Fruit fly (Drosophila melanogaster): ENCODE measurements around the gene Rbp6.

Gene Rbp6

DNA sequence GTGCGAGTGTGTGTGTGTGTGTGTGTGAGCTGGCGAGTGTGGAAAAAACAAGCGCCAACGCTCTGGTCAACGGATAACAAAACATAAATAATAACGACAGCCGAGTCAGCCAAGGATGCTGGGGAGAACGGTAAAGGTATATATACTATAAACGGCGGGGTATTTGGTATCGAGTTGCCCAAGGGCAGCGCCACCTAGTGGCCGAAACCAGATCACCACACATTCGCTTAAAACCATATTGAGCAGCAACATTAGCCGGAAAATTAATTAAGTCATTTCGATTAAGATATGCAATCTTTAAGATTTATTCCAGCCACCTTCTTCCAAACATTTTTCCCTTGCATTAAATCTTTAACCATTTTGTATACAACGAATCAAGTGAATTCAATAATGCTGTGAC lies 84.5 kb downstream of the Rbp6 start:
- TF ChIP-seq CG8478 (optimal IDR thresholded peaks at IDR 0.05) (no peak), CTCF (optimal IDR thresholded peaks at IDR 0.05) (peak; percentile 61 to 68)

DNA sequence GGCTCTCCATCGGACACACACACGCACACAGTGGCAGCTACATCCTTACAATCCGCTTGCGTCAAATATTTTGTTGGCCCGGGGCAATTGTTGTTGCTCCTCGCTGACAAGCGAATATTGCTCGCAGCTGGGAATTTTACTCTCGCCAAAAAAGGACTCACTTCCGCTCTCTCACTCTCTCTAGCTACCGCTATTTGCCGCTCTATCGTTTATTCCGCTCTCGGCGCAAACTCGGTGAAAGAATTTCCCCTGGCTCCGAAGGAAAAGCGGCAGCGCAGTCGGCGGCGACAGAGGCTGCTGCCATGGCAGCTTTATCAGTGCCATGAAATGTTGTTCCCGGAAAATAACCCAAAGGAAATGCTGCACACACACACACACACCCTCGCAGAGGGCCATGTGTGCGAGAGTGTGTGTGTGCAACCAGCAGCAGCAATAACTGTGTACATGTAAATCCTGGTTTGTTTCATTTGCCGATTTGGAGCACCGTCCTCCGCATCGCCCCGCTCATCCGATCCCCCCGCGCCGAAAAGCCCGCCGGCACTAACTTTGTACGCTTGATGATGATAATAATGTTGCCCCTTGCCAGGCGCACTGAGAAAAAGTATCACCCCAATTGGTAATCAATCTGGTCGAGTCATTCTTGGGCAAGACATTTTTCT lies 88.0 kb downstream of the Rbp6 start:
- TF ChIP-seq CG8478 (optimal IDR thresholded peaks at IDR 0.05) (no peak), CTCF (optimal IDR thresholded peaks at IDR 0.05) (no peak)

DNA sequence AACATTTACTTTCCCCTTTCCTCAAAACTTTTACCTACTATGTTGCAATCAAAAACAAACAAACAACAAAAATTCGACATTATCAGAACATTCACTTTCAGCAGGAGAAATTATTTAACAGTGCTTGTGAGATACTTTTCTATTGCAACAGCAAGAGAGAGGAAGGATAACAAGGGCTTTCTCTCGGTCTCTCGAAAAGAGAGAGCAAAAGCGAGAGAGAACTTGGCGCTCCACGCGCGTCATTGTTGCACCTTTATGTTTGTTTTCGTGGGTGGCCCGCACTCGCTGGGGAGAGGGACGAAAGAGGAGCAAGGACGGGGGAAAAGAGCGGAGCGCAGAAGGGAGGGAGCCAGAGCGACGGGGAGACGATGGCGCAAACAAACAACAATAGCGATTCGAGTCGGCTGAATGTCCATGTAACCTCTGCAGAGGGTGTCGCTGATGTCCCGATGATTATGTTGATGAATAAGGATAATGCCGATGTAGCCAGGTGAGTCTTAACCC lies 89.3 kb downstream of the Rbp6 start:
- TF ChIP-seq CG8478 (optimal IDR thresholded peaks at IDR 0.05) (no peak), CTCF (optimal IDR thresholded peaks at IDR 0.05) (no peak)

DNA sequence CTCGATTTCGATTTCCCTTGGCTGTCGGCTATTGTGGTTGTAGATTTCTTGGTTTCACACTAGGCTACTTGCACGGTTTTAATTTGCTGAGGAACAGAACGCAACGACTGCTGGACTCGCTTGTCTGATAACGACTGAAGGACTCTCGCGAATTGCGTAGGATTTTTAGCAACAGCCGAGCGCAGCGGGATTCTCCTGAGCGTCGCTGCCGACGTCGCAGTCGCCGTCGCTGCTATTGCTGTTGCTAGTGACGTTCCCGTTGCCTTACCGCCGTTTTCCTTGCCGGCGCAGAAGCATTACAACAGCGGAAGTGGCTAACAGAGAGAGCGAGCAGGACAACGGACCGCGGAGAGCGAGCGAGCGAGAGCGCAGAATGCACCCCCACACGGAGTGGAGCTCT lies 90.2 kb downstream of the Rbp6 start:
- TF ChIP-seq CG8478 (optimal IDR thresholded peaks at IDR 0.05) (no peak), CTCF (optimal IDR thresholded peaks at IDR 0.05) (no peak)

DNA sequence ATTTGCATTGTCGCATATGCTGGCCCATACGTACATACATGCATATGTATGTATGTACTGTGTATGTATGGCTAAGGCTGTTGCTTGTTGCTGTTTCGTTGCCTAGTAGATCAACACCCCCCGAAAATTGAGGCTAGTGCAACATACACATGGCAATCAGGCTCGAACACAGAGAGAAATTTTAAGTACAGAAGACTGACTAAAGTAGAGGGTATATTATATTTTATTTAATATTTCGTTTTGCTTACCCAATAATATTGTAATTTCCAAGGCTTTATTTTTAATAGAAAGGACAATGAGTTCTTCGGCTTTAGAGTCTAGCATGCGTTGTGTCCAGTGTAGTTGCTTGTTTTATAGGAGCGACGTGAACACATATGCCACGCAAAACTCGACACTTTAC lies 117.5 kb downstream of the Rbp6 start:
- TF ChIP-seq CTCF (optimal IDR thresholded peaks at IDR 0.05): no peak
- TF ChIP-seq CG8478 (optimal IDR thresholded peaks at IDR 0.05): no peak

DNA sequence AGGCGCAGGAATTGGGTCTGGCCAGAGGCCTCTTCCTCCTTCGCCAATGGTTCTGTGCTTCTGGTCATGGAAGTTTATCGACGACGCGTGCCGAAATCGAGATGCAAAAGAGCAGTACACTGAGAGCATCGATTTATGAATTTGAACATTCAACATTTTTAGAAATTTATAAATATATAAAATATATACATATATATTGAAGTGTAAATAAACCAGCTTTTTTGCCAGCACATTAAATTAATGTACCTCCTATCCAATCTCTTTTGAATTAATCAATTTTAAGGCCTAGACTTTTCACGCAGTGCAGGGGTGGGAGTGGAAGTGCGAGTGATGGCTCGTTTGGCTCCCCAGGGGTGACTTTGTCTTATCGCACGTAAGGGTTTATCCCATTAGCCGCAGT lies 124.8 kb downstream of the Rbp6 start:
- TF ChIP-seq CG8478 (optimal IDR thresholded peaks at IDR 0.05): no peak
- TF ChIP-seq CTCF (optimal IDR thresholded peaks at IDR 0.05): no peak

DNA sequence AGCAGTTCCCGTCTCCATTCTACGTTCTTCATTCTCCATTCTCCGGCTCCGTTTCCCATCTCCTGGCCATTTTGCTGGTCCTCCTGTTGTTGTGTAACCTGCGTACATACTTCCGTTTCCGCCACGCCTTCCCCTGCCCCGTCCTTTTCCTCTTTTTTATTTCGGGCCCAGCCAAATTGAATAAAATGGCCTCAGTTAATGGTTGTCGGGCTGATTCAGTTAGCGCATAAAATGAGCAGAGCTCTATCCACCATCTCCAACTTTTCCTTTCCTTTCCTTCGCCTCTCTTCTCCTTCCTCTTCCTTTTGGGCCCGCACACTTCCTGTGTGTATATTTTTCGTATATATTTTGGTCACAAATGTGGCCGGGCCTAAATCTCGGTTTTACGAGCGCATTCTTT lies 131.5 kb downstream of the Rbp6 start:
- TF ChIP-seq CG8478 (optimal IDR thresholded peaks at IDR 0.05): no peak
- TF ChIP-seq CTCF (optimal IDR thresholded peaks at IDR 0.05): no peak

DNA sequence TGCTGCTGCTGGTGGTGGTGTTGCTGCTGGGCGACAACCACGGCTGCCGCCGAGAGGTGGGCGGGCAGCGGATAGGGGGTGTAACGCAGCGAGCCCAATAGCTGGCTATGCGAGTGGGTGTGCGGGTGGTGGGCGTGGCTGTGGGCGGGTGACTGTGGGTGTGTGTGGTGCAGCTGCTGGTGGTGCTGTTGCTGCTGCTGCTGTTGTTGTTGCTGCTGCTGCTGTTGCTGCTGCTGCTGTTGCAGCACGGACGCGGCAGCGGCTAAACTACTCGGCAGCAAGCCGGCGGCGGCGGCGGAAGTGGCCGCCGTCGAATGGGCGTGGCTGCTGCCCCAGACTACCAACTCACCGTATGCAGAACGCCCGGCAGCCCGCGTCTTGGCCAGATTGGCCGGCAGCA lies 160.7 kb downstream of the Rbp6 start:
- no peak for TF ChIP-seq CG8478 (optimal IDR thresholded peaks at IDR 0.05)
- no peak for TF ChIP-seq CTCF (optimal IDR thresholded peaks at IDR 0.05)

DNA sequence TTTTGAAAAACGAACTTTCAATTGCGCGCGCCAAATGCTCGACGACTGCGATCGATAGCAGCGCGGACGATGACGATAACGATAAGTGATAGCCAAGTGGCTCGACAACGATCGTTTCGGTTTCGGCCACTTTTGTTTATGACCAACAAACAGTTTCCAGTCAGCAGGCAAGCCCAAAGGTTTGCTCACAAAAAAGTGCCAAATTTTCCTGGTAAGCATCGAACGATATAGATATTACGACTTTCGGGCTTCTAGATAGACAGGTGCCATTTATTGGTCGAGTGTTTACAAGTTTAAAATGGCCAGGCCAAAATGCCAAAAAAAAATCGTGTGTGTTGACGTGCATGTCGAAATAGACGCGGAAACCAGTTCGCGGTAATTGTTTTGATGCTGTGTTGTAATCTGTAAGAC lies 182.5 kb downstream of the Rbp6 start, which contains the start of gene CG7724:
CG7724 (plus strand) TSS at position 147 of the 411 bp plus-strand sequence.
- TF ChIP-seq CG8478 (optimal IDR thresholded peaks at IDR 0.05) (no peak), CTCF (optimal IDR thresholded peaks at IDR 0.05) (no peak)

DNA sequence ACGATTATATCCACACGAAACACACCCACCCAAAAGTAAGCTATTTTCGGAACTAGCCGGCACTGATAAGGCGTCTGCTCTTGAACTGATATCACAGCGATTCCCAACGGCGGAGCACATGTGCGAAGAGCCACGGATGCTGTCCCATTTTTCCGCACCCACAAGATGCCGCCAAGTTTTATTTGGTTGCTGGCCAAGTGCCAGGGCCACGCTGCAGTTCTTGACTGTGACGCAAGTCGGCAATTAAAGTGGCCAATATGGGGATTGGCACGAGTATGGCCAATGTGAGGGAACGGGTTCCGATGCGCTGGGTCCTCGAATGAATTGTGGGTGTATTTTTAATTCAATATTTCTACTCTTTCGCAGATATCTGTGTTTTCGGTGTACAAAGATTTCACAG lies 184.1 kb downstream of the Rbp6 start:
- TF ChIP-seq CTCF (optimal IDR thresholded peaks at IDR 0.05) (no peak), CG8478 (optimal IDR thresholded peaks at IDR 0.05) (no peak)

DNA sequence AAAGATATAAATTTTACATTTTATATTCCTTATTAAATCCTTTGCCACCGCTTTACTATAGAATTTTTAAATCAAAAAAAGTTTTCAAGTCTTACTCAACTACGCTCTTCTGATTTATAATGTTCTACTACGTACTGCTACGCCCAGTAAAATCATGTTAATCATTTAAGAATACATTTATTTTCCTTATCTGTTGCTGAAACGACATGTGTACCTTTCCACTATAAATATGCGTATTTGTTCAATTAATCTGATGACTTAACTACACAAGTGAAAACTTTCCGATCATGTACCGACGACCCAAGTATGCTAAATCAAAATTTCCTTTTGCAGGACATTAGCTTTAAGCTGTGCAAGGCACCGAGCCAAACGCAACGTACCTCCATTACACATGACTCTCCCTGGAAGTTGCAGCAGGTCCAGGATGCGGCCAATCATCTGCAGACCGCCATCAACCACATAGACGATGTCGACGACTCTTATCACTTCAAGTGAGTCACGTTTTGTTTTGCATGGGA lies 185.6 kb downstream of the Rbp6 start:
- TF ChIP-seq CG8478 (optimal IDR thresholded peaks at IDR 0.05): no peak
- TF ChIP-seq CTCF (optimal IDR thresholded peaks at IDR 0.05): no peak

DNA sequence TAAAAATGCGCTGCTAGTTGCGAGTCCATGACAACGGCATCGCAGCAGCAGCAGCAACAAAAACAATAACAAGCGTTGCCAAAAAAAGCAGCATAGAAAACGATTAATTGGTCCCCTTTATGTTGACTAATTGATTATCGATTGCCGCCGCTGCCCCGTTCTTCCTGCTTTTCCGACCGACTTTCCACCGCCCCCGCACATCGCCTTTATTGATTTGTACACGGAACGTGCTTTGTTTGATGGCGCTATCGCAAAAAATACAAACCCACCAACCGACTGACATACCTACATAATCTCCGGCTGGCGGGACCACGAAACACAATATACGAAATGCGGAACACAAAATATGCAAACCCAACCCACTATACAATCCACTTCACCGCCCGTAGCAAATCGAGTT lies 186.5 kb downstream of the Rbp6 start:
- TF ChIP-seq CTCF (optimal IDR thresholded peaks at IDR 0.05) (no peak), CG8478 (optimal IDR thresholded peaks at IDR 0.05) (no peak)

DNA sequence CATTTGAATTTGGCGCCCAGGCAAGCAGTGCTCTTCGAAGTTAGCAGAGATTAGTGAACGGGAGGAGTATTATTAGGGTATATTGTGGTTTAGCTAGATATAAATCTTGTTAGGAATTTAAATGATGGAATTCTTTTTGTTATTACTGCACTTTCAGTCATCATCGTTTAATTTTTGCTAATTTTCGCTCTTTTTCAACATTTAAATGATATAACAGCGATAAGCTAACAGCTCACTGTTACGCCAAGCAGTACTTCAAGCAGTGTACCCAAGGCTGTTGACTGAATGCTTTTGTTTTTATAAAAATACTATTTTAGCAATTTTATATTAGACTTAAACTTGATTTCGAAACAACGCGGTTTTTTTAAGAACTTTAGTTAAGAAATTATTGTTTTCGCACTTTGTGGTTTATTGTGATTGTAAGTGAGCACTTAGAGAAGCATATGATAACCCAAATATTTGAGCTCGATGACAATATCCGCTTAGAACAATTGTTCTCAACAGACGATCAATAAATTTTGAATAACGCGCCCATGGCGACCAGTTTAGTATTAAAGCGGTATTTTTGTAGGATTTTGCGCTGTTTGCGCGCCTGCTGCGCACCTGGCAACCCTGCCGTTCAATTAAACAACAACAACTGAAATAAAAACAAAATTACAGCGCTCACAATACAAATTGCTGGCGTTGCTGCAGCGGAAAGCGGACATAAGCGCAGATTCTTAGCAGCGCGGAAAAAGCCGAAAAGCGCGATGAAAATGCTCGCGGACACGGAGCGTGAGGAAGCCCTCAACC lies 187.2 kb downstream of the Rbp6 start:
- TF ChIP-seq CTCF (optimal IDR thresholded peaks at IDR 0.05) (no peak), CG8478 (optimal IDR thresholded peaks at IDR 0.05) (no peak)

DNA sequence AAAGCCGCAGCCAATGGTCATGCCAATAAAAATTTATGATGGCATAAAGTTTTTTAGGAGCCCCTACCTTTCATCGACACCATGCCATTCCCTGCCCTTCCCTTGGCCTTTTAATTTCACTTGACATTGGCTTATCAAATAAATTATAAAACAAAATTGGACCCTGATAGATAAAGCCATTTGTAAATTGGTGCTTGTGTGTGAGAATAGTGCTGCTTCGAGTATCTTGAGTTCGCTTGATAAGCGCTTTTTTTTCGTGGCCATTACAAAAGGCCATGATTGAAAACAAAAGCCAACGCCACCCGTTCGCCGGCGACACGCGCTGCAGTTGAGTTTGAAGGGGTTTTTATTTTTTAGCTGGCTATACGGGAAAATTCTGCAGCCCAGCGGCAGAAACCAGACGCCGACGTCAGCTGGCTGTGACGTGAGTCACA lies 188.1 kb downstream of the Rbp6 start:
- TF ChIP-seq CG8478 (optimal IDR thresholded peaks at IDR 0.05) (no peak), CTCF (optimal IDR thresholded peaks at IDR 0.05) (no peak)

DNA sequence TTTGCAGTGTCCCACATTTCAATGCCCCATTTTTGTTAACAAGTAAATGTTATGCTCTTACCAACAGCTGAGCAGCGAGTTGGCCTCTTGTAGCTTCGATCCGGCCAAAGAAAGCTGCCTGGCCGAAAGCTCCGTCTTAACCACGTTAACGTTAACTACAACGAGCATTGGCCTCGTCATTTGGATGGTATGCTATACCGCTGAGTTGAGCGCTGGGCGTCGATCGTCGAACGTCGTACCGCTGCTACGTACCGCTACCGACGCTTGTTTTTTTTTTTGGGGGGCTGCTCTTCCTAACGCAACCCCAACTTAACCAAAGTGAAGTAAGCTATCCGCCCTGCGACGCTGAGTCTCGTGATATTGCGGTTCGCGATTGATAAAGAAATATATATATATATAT lies 188.7 kb downstream of the Rbp6 start, which contains the start of gene rogdi:
rogdi (plus strand) TSS at position 199 of the 400 bp plus-strand sequence.
- TF ChIP-seq CTCF (optimal IDR thresholded peaks at IDR 0.05) (no peak), CG8478 (optimal IDR thresholded peaks at IDR 0.05) (no peak)

DNA sequence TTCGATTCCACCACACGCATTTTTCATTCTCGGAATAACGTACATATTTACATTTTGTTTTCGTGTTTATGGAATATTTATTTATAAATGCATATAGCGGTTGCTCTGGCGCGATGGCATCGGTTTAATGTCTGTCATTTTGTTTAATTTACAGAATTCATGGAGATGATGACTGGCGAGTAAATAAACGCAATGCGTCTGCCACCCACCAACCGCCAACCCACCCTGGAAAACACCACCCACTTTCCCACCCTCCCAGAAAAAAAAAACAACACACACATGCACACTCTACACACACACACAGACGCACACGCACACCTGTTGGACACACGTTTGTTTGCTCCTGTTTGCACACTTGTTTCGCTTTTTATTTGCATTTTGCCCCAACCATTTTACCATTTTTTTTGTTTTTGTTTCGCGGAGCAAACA lies 190.2 kb downstream of the Rbp6 start:
- no peak for TF ChIP-seq CG8478 (optimal IDR thresholded peaks at IDR 0.05)
- no peak for TF ChIP-seq CTCF (optimal IDR thresholded peaks at IDR 0.05)

Measured in S2 (cell line).